Fruit fly (Drosophila melanogaster) whole organism, embryonic: ENCODE measurements around the gene Bet5.

Experiments
- Abd-B ChIP-seq: fragments of 200-800 bp; sonication (Bioruptor generic); optimal IDR thresholded peaks from 2 replicates; lab custom pipeline; 2018; ENCODE audit warnings: missing biosample characterization, mild to moderate bottlenecking, missing genetic modification characterization, moderate library complexity
- CG13424 ChIP-seq: fragments of 200-800 bp; sonication (Bioruptor generic); optimal IDR thresholded peaks from 2 replicates; lab custom pipeline; 2019; ENCODE audit warnings: missing biosample characterization, mild to moderate bottlenecking, missing genetic modification characterization, moderate library complexity
- CG14014 ChIP-seq: fragments of 200-800 bp; sonication (Bioruptor generic); IDR thresholded peaks from 2 replicates; pipeline ENCODE4 v1.3.6; 2022; ENCODE audit warnings: missing biosample characterization, missing genetic modification characterization
- CG16815 ChIP-seq: fragments of 200-800 bp; sonication (Bioruptor generic); optimal IDR thresholded peaks from 3 replicates; lab custom pipeline; 2017; ENCODE audit warnings: missing biosample characterization, mild to moderate bottlenecking, missing genetic modification characterization
- CG16863 ChIP-seq: fragments of 200-800 bp; sonication (Bioruptor generic); optimal IDR thresholded peaks from 3 replicates; lab custom pipeline; 2016; ENCODE audit warnings: missing biosample characterization, missing genetic modification characterization
- CG17829 ChIP-seq: fragments of 200-800 bp; optimal IDR thresholded peaks from 2 replicates; lab custom pipeline; 2019; ENCODE audit warnings: missing biosample characterization, mild to moderate bottlenecking, missing genetic modification characterization, moderate library complexity
- CG1832 ChIP-seq: fragments of 200-800 bp; sonication (Bioruptor generic); optimal IDR thresholded peaks from 2 replicates; lab custom pipeline; 2017; ENCODE audit warnings: missing biosample characterization, mild to moderate bottlenecking, missing genetic modification characterization, inconsistent platforms
- CG2120 ChIP-seq: fragments of 200-800 bp; sonication (Bioruptor generic); optimal IDR thresholded peaks from 3 replicates; lab custom pipeline; 2016; ENCODE audit warnings: missing biosample characterization, missing genetic modification characterization
- CG31441 ChIP-seq: fragments of 200-800 bp; sonication (Bioruptor generic); IDR thresholded peaks from 2 replicates; pipeline ENCODE4 v1.3.6; 2022; ENCODE audit warnings: missing biosample characterization, missing genetic modification characterization
- CG3726 ChIP-seq: fragments of 200-800 bp; sonication (Bioruptor generic); IDR thresholded peaks from 3 replicates; pipeline ENCODE4, ENCODE4 v1.3.6; 2022; ENCODE audit warnings: missing biosample characterization, missing genetic modification characterization
- CG4820 ChIP-seq: fragments of 200-800 bp; sonication (Bioruptor generic); optimal IDR thresholded peaks from 3 replicates; lab custom pipeline; 2016; ENCODE audit warnings: missing biosample characterization, missing genetic modification characterization
- CG6175 ChIP-seq: fragments of 200-800 bp; sonication (Bioruptor generic); IDR thresholded peaks from 3 replicates; pipeline ENCODE4 v1.3.6; 2022; ENCODE audit warnings: missing biosample characterization, missing genetic modification characterization
- CG7357 ChIP-seq: fragments of 200-800 bp; sonication (Bioruptor generic); IDR thresholded peaks from 3 replicates; pipeline ENCODE4 v1.3.6; 2022; ENCODE audit warnings: missing biosample characterization, missing genetic modification characterization
- CG7556 ChIP-seq: fragments of 200-800 bp; sonication (Bioruptor generic); optimal IDR thresholded peaks from 2 replicates; lab custom pipeline; 2017; ENCODE audit warnings: missing biosample characterization, mild to moderate bottlenecking, missing genetic modification characterization
- CG7839 ChIP-seq: fragments of 200-800 bp; sonication (Bioruptor generic); optimal IDR thresholded peaks from 3 replicates; lab custom pipeline; 2018; ENCODE audit warnings: missing biosample characterization, mild to moderate bottlenecking, missing genetic modification characterization, moderate library complexity
- CG7963 ChIP-seq: fragments of 200-800 bp; sonication (Bioruptor generic); IDR thresholded peaks from 3 replicates; pipeline ENCODE4 v1.3.6; 2022; ENCODE audit warnings: missing biosample characterization, missing genetic modification characterization; ENCODE audit not compliant: partially characterized antibody
- CG8359 ChIP-seq: fragments of 200-800 bp; sonication (Bioruptor generic); optimal IDR thresholded peaks from 2 replicates; lab custom pipeline; 2017; ENCODE audit warnings: missing biosample characterization, mild to moderate bottlenecking, missing genetic modification characterization, borderline replicate concordance
- CG9727 ChIP-seq: fragments of 200-800 bp; sonication (Bioruptor generic); optimal IDR thresholded peaks from 3 replicates; lab custom pipeline; 2017; ENCODE audit warnings: missing biosample characterization, mild to moderate bottlenecking, missing genetic modification characterization
- D ChIP-seq, 2 experiments: fragments of 200-800 bp in 1 of 2; fragments of >200 bp in 1 of 2; sonication (Bioruptor generic) in 1 of 2; optimal IDR thresholded peaks; 2 replicates in 1 of 2; 3 replicates in 1 of 2; lab custom pipeline; 2017; ENCODE audit warnings: mild to moderate bottlenecking in 1 of 2, missing biosample characterization in 1 of 2, missing genetic modification characterization in 1 of 2, missing genetic modification reagents in 1 of 2
- Fer1 ChIP-seq: fragments of 200-800 bp; sonication (Bioruptor generic); optimal IDR thresholded peaks from 2 replicates; lab custom pipeline; 2017; ENCODE audit warnings: missing biosample characterization, mild to moderate bottlenecking, missing genetic modification characterization
- H15 ChIP-seq: fragments of 200-800 bp; sonication (Bioruptor generic); IDR thresholded peaks from 3 replicates; pipeline ENCODE4 v1.3.6; 2022; ENCODE audit warnings: missing biosample characterization, missing genetic modification characterization
- HHEX ChIP-seq: fragments of 200-800 bp; sonication (Bioruptor generic); optimal IDR thresholded peaks from 3 replicates; lab custom pipeline; 2017; ENCODE audit warnings: missing biosample characterization, mild to moderate bottlenecking, missing genetic modification characterization, missing genetic modification reagents
- HLH3B ChIP-seq: fragments of 200-800 bp; sonication (Bioruptor generic); IDR thresholded peaks from 2 replicates; pipeline ENCODE4 v1.3.6; 2022; ENCODE audit warnings: missing biosample characterization, missing genetic modification characterization
- HLHmδ ChIP-seq: fragments of 200-800 bp; sonication (Bioruptor generic); optimal IDR thresholded peaks from 2 replicates; lab custom pipeline; 2018; ENCODE audit warnings: missing biosample characterization, mild to moderate bottlenecking, missing genetic modification characterization, moderate library complexity
- MESR4 ChIP-seq: fragments of 200-800 bp; sonication (Bioruptor generic); optimal IDR thresholded peaks from 2 replicates; lab custom pipeline; 2018; ENCODE audit warnings: missing biosample characterization, mild to moderate bottlenecking, missing genetic modification characterization, moderate library complexity
- Med ChIP-seq: fragments of 200-800 bp; sonication (Bioruptor generic); peaks from one replicate; lab custom pipeline; 2016; ENCODE audit warnings: missing biosample characterization, missing genetic modification characterization, mild to moderate bottlenecking, inconsistent platforms, moderate library complexity
- Nf-YB ChIP-seq: fragments of 200-800 bp; sonication (Bioruptor generic); optimal IDR thresholded peaks from 3 replicates; lab custom pipeline; 2019; ENCODE audit warnings: missing biosample characterization, mild to moderate bottlenecking, missing genetic modification characterization, moderate library complexity
- Rx ChIP-seq: fragments of 200-800 bp; sonication (Bioruptor generic); IDR thresholded peaks from 2 replicates; pipeline ENCODE4 v1.3.6; 2022; ENCODE audit warnings: missing biosample characterization, missing genetic modification characterization
- Six4 ChIP-seq: fragments of 200-800 bp; sonication (Bioruptor generic); optimal IDR thresholded peaks from 2 replicates; lab custom pipeline; 2016; ENCODE audit warnings: missing biosample characterization, missing genetic modification characterization
- ase ChIP-seq: fragments of 200-800 bp; sonication (Bioruptor generic); IDR thresholded peaks from 3 replicates; pipeline ENCODE4 v1.3.6; 2022; ENCODE audit warnings: missing biosample characterization, missing genetic modification characterization
- ato ChIP-seq: fragments of 200-800 bp; sonication (Bioruptor generic); IDR thresholded peaks from 2 replicates; pipeline ENCODE4 v1.3.6; 2022; ENCODE audit warnings: missing biosample characterization, missing genetic modification characterization; ENCODE audit not compliant: partially characterized antibody
- cg ChIP-seq: fragments of 200-800 bp; sonication (Bioruptor generic); optimal IDR thresholded peaks from 3 replicates; lab custom pipeline; 2019; ENCODE audit warnings: missing biosample characterization, mild to moderate bottlenecking, missing genetic modification characterization, moderate library complexity
- da ChIP-seq: fragments of 200-800 bp; sonication (Bioruptor generic); optimal IDR thresholded peaks from 2 replicates; lab custom pipeline; 2016; ENCODE audit warnings: missing biosample characterization, missing genetic modification characterization
- ems ChIP-seq: fragments of 200-800 bp; sonication (Bioruptor generic); optimal IDR thresholded peaks from 3 replicates; lab custom pipeline; 2016; ENCODE audit warnings: missing biosample characterization, missing genetic modification characterization
- exex ChIP-seq: fragments of 200-800 bp; sonication (Bioruptor generic); optimal IDR thresholded peaks from 4 replicates; lab custom pipeline; 2018; ENCODE audit warnings: missing biosample characterization, mild to moderate bottlenecking, missing genetic modification characterization, moderate library complexity
- hb ChIP-seq: fragments of 200-800 bp; sonication (Bioruptor generic); IDR thresholded peaks from 3 replicates; pipeline ENCODE4 v1.3.6; 2022; ENCODE audit warnings: missing biosample characterization, missing genetic modification characterization; ENCODE audit not compliant: partially characterized antibody
- jumu ChIP-seq: fragments of 200-800 bp; sonication (Bioruptor generic); optimal IDR thresholded peaks from 3 replicates; lab custom pipeline; 2016; ENCODE audit warnings: missing biosample characterization, missing genetic modification characterization
- nau ChIP-seq: fragments of 200-800 bp; sonication (Bioruptor generic); optimal IDR thresholded peaks from 3 replicates; lab custom pipeline; 2017; ENCODE audit warnings: missing biosample characterization, mild to moderate bottlenecking, missing genetic modification characterization, missing genetic modification reagents
- nmo ChIP-seq: fragments of 200-800 bp; sonication (Bioruptor generic); optimal IDR thresholded peaks from 2 replicates; lab custom pipeline; 2018; ENCODE audit warnings: missing biosample characterization, mild to moderate bottlenecking, missing genetic modification characterization, moderate library complexity
- odd ChIP-seq: fragments of 200-800 bp; sonication (Bioruptor generic); optimal IDR thresholded peaks from 2 replicates; lab custom pipeline; 2017; ENCODE audit warnings: missing biosample characterization, mild to moderate bottlenecking, missing genetic modification characterization
- repo ChIP-seq: fragments of 200-800 bp; sonication (Bioruptor generic); optimal IDR thresholded peaks from 2 replicates; lab custom pipeline; 2016; ENCODE audit warnings: missing biosample characterization, missing genetic modification characterization
- ro ChIP-seq: fragments of 200-800 bp; sonication (Bioruptor generic); IDR thresholded peaks from 2 replicates; pipeline ENCODE4 v1.3.6; 2022; ENCODE audit warnings: missing biosample characterization, missing genetic modification characterization
- sens-2 ChIP-seq: fragments of 200-800 bp; sonication (Bioruptor generic); IDR thresholded peaks from 2 replicates; pipeline ENCODE4 v1.3.6; 2022; ENCODE audit warnings: missing biosample characterization, missing genetic modification characterization
- sob ChIP-seq: fragments of 200-800 bp; sonication (Bioruptor generic); IDR thresholded peaks from 2 replicates; pipeline ENCODE4 v1.3.6; 2022; ENCODE audit warnings: missing biosample characterization, missing genetic modification characterization
- tin ChIP-seq: fragments of 200-800 bp; sonication (Bioruptor generic); optimal IDR thresholded peaks from 3 replicates; lab custom pipeline; 2016; ENCODE audit warnings: missing biosample characterization, missing genetic modification characterization
- trh ChIP-seq: fragments of 200-800 bp; sonication (Bioruptor generic); optimal IDR thresholded peaks from 2 replicates; lab custom pipeline; 2016; ENCODE audit warnings: missing biosample characterization, missing genetic modification characterization
- wdn ChIP-seq: fragments of 200-800 bp; sonication (Bioruptor generic); IDR thresholded peaks from 2 replicates; pipeline ENCODE4 v1.3.6; 2022; ENCODE audit warnings: missing biosample characterization, missing genetic modification characterization
- z ChIP-seq: fragments of 200-800 bp; sonication (Bioruptor generic); IDR thresholded peaks from 3 replicates; pipeline ENCODE4 v1.3.6; 2022; ENCODE audit warnings: missing biosample characterization, missing genetic modification characterization

The Bet5 gene

dm6 chr3R:30208766-30209484 lies 28.9 kb downstream of the Bet5 start, which contains the start of gene RpS7 (continued):
- TF ChIP-seq ro (GFP tag; lab: Robert Waterston, UW) (no peak), CG31441 (GFP tag; lab: Robert Waterston, UW) (peak; percentile 79), CG13424 (tag; lab: Kevin White, UChicago) (peak; percentile 20), da (GFP tag; lab: Kevin White, UChicago) (no peak), Nf-YB (peak; percentile 49), jumu (peak; percentile 34), nmo (GFP tag; lab: Kevin White, UChicago) (peak; percentile 77), HLHmδ (GFP tag; lab: Kevin White, UChicago) (peak; percentile 96), MESR4 (GFP tag; lab: Kevin White, UChicago) (peak; percentile 97), sens-2 (GFP tag; lab: Robert Waterston, UW) (peak; percentile 81), CG8359 (GFP tag; lab: Kevin White, UChicago) (peak; percentile 60), CG4820 (no peak), HHEX (GFP tag; lab: Kevin White, UChicago) (peak; percentile 87), CG17829 (tag; lab: Kevin White, UChicago) (peak; percentile 78), CG9727 (GFP tag; lab: Kevin White, UChicago) (peak; percentile 89), trh (GFP tag; lab: Kevin White, UChicago) (peak; percentile 6), tin (GFP tag; lab: Kevin White, UChicago) (peak; percentile 15), CG7357 (GFP tag; lab: Robert Waterston, UW) (peak; percentile 38; the same call in 2 of the 3 replicates), hb (GFP tag; lab: Robert Waterston, UW) (peak; percentile 98), CG3726 (GFP tag; lab: Robert Waterston, UW) (peak; percentile 76), ems (GFP tag; lab: Kevin White, UChicago) (no peak), cg (GFP tag; lab: Kevin White, UChicago) (no peak), D (optimal IDR thresholded peaks at IDR 0.05; lab: Kevin White, UChicago) (no peak), D (GFP tag; optimal IDR thresholded peaks at IDR 0.05; lab: Kevin White, UChicago) (peak; percentile 46), Med (GFP tag; lab: Kevin White, UChicago) (peak; percentile 96), CG7839 (tag; lab: Kevin White, UChicago) (peak; percentile 70), CG16815 (GFP tag; lab: Kevin White, UChicago) (no peak), CG6175 (GFP tag; lab: Robert Waterston, UW) (peak; percentile 67; the same call in 1 of the 3 replicates), CG16863 (GFP tag; lab: Kevin White, UChicago) (no peak), exex (peak; percentile 39), CG1832 (GFP tag; lab: Kevin White, UChicago) (no peak), ato (GFP tag; lab: Robert Waterston, UW) (peak; percentile 92), z (GFP tag; lab: Robert Waterston, UW) (peak; percentile 63; the same call in 2 of the 3 replicates), H15 (GFP tag; lab: Robert Waterston, UW) (peak; percentile 44; the same call in 1 of the 3 replicates), Rx (peak; percentile 77), wdn (GFP tag; lab: Robert Waterston, UW) (peak; percentile 47; the same call in 1 of the 2 replicates), HLH3B (GFP tag; lab: Robert Waterston, UW) (peak; percentile 70), CG7963 (GFP tag; lab: Robert Waterston, UW) (peak; percentile 88), Abd-B (GFP tag; lab: Kevin White, UChicago) (no peak), CG2120 (GFP tag; lab: Kevin White, UChicago) (peak; percentile 54), CG14014 (GFP tag; lab: Robert Waterston, UW) (peak; percentile 76), repo (GFP tag; lab: Kevin White, UChicago) (peak; percentile 6), nau (GFP tag; lab: Kevin White, UChicago) (peak; percentile 81), odd (peak; percentile 88), CG7556 (peak; percentile 66), ase (peak; percentile 83), Six4 (peak; percentile 23), Fer1 (GFP tag; lab: Kevin White, UChicago) (peak; percentile 84), sob (GFP tag; lab: Robert Waterston, UW) (peak; percentile 79)
